Worm (Caenorhabditis elegans) whole organism, L3 larva: ENCODE results near the gene rps-21.

Experiments
- ceh-9 ChIP-seq: sonication (generic microtip); optimal IDR thresholded peaks from 2 replicates; lab custom pipeline; 2018; ENCODE audit warnings: missing biosample characterization, missing genetic modification characterization
- lin-15B ChIP-seq: fragments of 150-350 bp; optimal IDR thresholded peaks from 2 replicates; lab custom pipeline; 2014; ENCODE audit warnings: missing biosample characterization, missing genetic modification characterization
- lin-39 ChIP-seq: fragments of 150-350 bp; optimal IDR thresholded peaks from 2 replicates; lab custom pipeline; 2018; ENCODE audit warnings: missing biosample characterization, missing genetic modification reagents, missing genetic modification characterization
- nhr-11 ChIP-seq: fragments of 150-350 bp; optimal IDR thresholded peaks from 2 replicates; lab custom pipeline; 2014; ENCODE audit warnings: missing biosample characterization, missing genetic modification characterization
- nhr-12 ChIP-seq: fragments of 150-350 bp; optimal IDR thresholded peaks from 2 replicates; lab custom pipeline; 2014; ENCODE audit warnings: missing biosample characterization, missing genetic modification characterization
- nhr-237 ChIP-seq: fragments of 150-350 bp; optimal IDR thresholded peaks from 2 replicates; lab custom pipeline; 2014; ENCODE audit warnings: missing biosample characterization, missing genetic modification characterization
- nhr-28 ChIP-seq: fragments of 150-350 bp; optimal IDR thresholded peaks from 2 replicates; lab custom pipeline; 2014; ENCODE audit warnings: missing biosample characterization, missing genetic modification characterization
- ztf-11 ChIP-seq: fragments of 150-350 bp; optimal IDR thresholded peaks from 2 replicates; lab custom pipeline; 2014; ENCODE audit warnings: missing biosample characterization, missing genetic modification characterization

DNA sequence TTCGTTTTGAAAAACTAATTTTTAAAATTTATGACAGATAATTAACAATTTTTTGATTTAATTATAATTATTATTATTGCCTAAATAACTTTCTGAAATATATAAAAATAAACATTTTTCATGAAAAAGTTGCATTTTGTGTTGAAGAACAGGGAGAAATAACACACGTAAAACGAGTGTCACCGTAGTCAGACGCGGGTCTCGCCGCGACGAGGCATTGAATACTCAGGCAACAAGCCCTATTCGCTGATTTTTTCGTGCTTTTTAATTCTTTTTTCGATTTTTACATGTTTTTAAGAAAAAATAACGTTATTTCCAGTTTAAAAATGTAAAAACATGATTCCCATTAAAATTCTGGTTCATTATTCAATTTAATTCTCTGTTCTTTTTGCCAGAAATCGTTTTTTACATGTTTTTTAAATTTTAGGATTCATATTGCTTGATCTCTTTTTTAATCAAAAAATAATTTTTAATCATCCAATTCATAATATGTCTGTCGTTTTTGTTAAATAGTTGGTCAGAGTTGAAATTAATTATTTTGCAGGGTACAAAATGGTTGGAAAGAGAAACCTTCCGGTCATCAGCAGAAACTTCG lies 18.6 kb upstream of the rps-21 start, which contains the start of gene rpl-6:
- TF ChIP-seq lin-39 (peak; percentile 73), nhr-28 (tag; lab: Kevin White, UChicago) (no peak), ceh-9 (no peak), ztf-11 (tag; lab: Kevin White, UChicago) (no peak), nhr-237 (tag; lab: Kevin White, UChicago) (no peak), nhr-12 (tag; lab: Kevin White, UChicago) (no peak), lin-15B (tag; lab: Kevin White, UChicago) (peak; percentile 93), nhr-11 (tag; lab: Kevin White, UChicago) (no peak)
